Worm (Caenorhabditis elegans) whole organism, L4/young adult: ENCODE measurements around the gene Y53G8AR.1.
A peak's percentile ranks its signal among the peaks of the same experiment; 100 is the strongest.

ENCODE experiments used
- W03F9.2 ChIP-seq: fragments of 150-350 bp; optimal IDR thresholded peaks from 2 replicates; lab custom pipeline; 2014; ENCODE audit warnings: missing biosample characterization, missing genetic modification characterization
- dao-5 ChIP-seq: sonication (generic microtip); optimal IDR thresholded peaks from 2 replicates; lab custom pipeline; 2016; ENCODE audit warnings: missing genotype, missing genetic modification characterization, moderate library complexity, missing compliant biosample characterization
- him-1 ChIP-seq: sonication (generic microtip); optimal IDR thresholded peaks from 2 replicates; lab custom pipeline; 2016; ENCODE audit warnings: missing genotype, missing genetic modification reagents, missing genetic modification characterization, missing compliant biosample characterization

The Y53G8AR.1 gene

DNA sequence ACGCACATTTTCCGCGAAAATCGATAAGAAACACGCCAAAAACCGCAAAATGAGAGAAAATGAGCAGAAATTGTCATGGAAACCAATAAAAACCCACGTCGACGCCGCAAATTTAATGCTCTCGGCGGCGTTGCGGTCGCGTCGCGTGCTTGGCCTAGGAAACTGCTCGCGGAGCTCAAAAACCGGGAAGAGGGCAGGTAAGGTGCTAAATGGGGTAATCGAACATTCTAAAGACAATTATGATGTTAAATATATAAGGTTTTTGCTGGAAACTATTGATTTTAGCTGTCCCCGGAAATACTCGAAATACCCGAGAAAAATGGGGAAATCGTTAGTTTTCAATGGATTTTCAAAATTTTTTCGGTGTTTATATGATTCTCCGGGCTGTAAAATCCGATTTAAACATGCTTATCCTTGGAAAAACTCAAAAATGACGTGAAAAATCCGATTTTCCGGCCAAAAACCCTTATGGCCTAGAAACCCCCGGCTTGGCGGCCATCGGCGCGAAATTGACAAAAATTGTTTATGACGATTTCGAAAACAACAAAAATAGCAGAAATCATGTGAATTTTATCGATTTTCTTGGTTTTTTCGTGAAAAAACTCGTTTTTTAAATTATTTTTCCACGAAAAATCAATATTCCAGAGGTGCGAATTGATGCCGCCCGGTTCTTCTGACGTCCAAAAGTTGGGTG, 10.4 kb upstream of the Y53G8AR.1 start, which contains the start of gene phf-15:
TSS of gene phf-15 (plus strand) at position 537 of the 694 bp plus-strand sequence.
- no peak for TF ChIP-seq W03F9.2 (tag; lab: Kevin White, UChicago)
- TF ChIP-seq dao-5: no peak
- no peak for TF ChIP-seq him-1

DNA sequence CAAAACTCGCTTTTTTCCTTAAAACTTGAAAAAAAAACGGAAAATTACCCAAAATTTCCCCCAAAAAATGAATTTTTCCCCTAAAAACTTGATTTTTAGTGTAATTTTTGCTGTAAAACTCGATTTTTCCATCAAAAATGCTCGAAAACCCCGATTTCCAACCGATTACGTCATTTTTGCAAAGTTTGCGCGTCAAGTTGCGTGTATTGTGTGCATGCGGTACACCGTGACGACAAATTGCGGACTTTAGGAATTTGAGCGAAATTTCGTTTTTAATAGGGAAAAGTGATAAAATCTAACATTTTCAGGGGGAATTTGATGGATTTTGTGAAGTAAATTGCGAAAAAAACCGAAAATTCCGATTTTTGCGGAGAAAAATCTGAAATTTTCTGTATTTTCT, 8.9 kb upstream of the Y53G8AR.1 start:
- peak; percentile 24 for TF ChIP-seq W03F9.2 (tag; lab: Kevin White, UChicago)
- no peak for TF ChIP-seq him-1

DNA sequence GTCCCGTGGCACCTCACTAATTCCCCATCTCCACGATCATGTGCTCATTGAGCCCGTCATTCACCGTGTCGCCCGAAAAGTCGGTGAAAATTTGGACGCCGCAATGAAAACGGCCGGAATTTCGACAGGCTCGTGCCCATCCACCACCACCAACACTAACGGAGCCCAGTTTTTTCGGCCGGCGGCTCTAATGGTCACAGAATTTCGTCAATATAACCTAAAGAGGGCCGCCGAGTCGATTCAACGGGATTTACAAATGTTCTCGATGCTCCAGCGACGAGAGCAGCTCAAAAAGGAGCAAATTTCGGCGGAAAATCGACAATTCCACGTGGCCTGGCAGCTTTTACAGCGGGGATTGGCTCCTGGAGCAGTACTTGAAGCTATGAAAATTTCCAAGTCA, 3.4 kb upstream of the Y53G8AR.1 start:
- no peak for TF ChIP-seq him-1
- no peak for TF ChIP-seq W03F9.2 (tag; lab: Kevin White, UChicago)
- TF ChIP-seq dao-5: no peak

DNA sequence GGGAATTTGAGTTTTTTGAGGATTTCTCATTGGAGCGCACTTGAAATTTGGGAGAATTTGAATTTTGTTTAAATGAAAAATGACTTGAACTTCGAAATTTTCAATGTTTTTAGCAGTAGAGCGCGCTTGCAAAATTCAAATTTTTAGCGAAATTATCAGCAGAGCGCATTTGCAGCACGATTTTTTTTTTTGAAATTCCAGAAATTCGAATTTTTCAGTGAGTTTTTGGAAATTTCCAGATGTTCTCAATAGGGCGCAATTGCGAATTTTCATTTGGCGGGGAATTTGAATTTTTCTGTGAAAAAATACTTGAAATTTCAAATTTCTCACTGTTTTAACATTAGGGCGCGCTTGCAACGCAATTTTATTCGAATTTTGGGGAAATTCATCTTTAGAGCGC, 1.1 kb upstream of the Y53G8AR.1 start:
- no peak for TF ChIP-seq dao-5
- no peak for TF ChIP-seq W03F9.2 (tag; lab: Kevin White, UChicago)
- no peak for TF ChIP-seq him-1

DNA sequence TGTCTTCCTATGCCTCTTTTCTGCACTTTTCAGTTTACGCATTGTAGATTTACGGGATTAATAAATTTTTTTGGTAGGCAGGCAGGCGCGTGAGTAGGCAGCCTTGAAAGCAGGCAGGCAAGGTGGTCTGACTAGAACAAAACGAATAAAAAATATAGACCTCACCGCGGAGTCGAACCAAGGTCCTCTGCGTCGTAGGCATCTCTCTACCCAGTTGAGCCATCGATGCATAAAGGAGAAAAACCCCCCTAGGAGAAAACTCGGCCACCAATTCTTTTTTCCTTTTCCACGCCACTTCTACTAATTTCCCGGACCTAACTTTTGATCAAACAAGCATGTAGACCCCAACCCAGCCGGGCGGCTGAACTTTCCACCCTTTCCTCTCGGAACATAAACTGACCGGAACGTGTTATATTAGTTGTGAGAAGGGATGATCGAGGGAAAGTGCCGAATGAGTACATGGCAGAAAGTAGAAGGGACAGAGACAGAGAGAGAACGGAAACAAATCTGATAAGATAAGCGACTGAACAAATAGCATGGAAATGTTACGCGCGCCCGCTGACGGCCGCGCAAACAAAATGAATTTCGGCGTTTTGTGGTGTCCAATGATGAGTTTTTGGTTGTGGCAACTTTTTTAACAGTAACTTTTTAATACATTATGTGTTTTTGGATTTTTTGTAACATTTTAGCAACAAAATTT, 6.6 kb downstream of the Y53G8AR.1 start:
- TF ChIP-seq dao-5: no peak
- TF ChIP-seq him-1: no peak
- no peak for TF ChIP-seq W03F9.2 (tag; lab: Kevin White, UChicago)

DNA sequence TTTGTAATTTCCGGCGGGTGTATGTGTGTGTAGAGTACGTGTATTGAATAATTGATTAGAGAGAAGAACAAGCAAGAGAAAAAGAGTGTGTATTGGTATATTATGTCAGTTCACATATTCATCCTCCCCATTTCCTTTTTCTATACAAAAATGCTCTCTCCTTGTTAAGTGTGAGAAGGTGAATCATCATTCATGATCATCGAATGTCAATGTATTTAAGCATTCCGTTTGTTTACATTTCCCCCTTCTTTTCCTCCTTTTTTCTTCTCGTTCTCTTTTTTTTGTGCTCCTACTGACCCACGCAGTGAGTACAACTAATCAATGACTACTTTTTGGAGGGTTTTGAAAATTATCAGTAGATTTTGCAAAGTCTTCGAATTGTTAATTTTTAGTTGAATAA, 10.6 kb downstream of the Y53G8AR.1 start:
- no peak for TF ChIP-seq W03F9.2 (tag; lab: Kevin White, UChicago)
- TF ChIP-seq dao-5: no peak
- TF ChIP-seq him-1: no peak

DNA sequence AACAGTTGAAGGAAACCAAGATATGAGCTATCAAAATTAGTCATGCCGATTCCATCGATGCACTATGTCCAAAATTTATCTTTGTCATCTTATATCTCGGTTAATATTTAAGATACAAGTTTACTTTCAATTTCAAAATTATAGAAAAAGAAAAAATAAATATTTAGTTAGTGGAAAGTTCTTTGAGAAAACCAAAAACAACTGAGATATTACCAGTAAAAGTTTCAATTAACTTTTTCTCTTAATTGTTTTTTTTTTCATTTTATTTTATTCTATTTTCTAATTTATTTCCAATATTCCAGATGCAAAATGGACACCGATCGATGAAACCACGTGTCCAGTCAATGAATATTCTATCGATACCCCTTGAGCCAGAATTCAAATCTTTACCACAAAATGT, 11.7 kb downstream of the Y53G8AR.1 start, which contains the start of gene gei-1:
TSS of gene gei-1 (plus strand) at position 301 of the 400 bp plus-strand sequence.
- TF ChIP-seq him-1 (no peak), dao-5 (no peak), W03F9.2 (tag; lab: Kevin White, UChicago) (no peak)

DNA sequence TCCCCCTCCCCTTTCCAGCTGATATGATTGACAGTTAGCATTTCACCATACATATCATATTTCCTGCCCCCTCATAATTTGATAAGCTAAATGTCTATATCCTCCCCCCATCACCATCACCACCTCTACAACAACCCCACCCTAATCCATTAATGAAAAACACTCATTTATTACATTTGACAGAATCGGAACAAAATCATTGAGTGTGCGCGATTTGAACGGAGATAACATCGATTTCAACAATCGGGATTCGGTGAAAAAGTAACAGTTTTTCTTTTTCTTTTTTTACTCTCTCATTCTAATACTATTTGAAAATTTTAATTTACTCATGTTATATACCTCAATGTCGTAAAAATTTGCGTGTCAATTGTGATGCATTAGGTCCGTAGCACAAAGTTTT, 13.0 kb downstream of the Y53G8AR.1 start:
- no peak for TF ChIP-seq W03F9.2 (tag; lab: Kevin White, UChicago)
- TF ChIP-seq dao-5: no peak
- no peak for TF ChIP-seq him-1

DNA sequence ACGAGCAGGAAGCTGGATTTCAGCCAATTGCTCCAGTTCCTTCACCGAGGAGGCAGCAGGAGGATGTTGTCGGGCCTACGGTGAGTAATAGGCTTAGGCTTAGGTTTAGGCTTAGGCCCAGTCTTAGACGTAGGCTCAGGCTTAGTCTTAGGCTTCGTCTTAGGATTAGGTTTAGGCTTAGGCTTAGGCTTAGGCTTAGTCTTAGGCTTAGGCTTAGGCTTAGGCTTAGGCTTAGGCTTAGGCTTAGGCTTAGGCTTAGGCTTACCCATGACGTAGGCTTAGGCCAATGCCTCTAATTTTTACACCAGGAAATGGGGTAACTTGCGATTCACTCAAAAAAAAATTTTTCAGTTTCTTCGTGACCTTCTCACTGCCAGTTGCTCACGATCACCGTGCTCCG, 13.8 kb downstream of the Y53G8AR.1 start:
- TF ChIP-seq W03F9.2 (tag; lab: Kevin White, UChicago) (no peak), him-1 (no peak), dao-5 (no peak)

DNA sequence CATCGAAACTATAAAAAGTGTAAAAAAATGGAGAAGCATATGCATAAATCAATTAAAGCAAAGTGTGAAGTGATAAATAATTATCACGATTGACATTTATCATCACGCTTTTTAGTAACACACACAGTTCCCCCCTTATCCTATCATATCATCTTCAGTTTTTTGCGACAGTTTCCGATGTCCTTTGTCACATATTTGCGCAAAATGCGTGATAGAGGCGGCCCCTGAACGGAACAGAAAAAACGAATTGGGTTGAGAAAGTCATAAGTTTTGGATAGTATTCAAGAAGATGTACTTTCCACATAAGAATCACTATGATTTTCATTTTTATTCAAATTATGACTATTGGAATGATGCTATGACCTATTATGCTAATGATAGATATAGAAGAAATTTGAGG, 16.2 kb downstream of the Y53G8AR.1 start:
- no peak for TF ChIP-seq him-1
- no peak for TF ChIP-seq W03F9.2 (tag; lab: Kevin White, UChicago)
- no peak for TF ChIP-seq dao-5

DNA sequence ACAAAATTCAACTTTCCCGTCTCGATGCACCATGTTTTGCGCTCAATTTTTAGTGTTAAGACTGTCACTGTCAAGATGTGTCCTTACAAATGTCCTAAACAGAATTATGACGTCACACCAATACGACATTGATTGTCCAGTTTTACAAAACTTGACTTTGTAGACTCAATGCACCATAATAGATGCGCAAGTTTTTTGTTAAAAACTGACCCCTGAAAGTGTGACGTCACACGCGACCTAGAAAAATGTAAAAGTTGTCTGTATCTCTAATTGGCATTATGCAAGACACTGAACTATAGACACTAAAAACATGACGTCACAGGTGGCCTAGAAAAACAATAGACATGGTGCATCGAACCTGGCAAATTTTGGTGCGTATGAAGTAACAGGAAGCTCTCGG, 18.3 kb downstream of the Y53G8AR.1 start:
- TF ChIP-seq him-1 (no peak), W03F9.2 (tag; lab: Kevin White, UChicago) (no peak), dao-5 (no peak)

DNA sequence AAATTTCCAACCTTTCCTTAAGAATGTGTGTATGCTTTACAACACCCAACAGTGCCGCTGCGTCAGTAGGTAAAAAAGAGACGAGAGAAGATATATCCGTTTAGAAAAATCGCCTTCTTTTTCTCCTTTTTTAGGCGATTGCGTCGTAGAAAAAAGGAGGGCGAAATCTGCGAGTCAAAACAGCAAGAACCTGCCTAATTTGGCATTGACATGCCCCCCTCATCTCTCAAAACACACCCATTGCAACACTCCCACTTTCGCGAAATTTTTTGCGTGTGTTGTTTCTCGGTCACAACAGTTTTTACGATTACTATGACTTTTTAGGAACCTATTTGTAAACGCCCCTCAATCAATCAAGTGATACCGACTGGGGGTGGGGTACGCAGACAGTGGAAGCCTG, 18.8 kb downstream of the Y53G8AR.1 start:
- no peak for TF ChIP-seq dao-5
- TF ChIP-seq him-1: no peak
- TF ChIP-seq W03F9.2 (tag; lab: Kevin White, UChicago): no peak

DNA sequence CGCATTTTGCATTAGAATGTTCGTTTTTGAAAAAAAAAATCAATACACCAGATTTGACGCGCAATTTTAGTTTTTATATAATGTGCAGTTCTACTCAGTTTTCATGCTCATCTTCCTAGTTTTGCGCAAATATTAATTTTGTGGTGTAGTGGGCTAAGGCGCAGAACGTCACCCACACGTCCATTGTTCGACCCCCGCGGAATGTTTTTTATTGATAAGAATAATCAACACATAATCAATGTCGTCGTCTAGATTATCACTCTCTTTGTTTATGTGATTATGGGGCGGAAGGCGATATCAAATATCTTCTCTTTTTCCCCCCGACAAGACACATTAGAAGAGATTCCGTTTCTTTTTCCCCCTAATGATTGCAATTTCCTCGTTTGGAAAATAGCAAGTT, 23.0 kb downstream of the Y53G8AR.1 start:
- TF ChIP-seq him-1 (no peak), W03F9.2 (tag; lab: Kevin White, UChicago) (no peak), dao-5 (no peak)

DNA sequence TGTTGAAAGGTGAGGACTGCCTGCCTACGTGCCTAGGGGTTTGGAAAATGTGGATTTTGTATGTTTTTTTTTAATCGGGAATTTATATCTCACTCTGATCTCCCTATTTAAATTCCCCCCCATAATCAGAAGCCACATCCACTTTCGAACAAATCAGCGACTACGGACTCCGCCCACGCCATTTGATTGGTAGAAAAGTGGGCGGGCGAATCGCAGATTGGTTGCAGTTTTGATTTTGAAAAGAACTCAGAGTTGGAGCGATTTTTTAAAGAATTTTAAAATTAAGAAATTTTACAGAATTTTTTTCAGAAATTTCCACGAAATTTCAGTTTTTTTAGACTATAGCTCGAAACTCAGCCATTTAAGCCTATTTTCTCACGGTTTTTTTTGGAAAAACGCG, 27.2 kb downstream of the Y53G8AR.1 start:
- TF ChIP-seq him-1 (no peak), dao-5 (no peak), W03F9.2 (tag; lab: Kevin White, UChicago) (no peak)

DNA sequence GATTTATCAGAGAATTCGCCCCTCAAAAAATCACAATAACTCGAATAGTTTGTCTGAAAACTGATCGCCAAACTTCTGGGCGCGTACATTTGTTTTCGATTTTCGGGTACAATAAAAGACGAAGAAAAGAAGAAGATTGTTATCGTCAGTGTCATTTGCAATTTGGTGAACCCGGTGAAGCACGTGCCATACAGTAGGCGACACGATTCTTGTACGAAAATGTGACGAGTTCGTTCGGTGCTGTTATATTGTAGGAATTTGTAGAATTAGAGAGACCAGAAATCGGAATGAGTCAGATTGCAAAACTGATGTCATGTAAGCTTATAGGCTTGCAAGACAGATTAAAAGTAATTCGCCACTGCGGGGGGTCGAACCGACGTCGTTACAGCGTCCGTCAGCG, 34.9 kb downstream of the Y53G8AR.1 start:
- TF ChIP-seq dao-5: no peak

DNA sequence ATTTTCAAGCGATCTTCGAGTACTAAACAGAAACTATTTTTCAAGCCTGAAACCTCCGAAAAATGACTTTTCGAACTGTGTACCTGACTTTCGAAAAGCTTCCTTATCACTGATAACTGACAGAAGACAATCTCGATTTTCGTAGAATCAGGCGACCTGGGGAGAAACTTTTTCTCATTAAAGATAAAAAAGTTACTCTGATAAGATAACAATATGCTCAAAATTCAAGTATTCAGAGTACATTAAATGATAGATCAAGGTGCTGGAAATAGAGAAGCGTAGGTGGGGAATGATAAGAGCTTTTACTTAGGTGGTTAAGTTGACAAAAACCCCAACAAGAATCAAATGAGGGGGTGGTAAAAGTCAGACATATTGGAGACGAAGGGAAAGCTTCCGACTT, 37.2 kb downstream of the Y53G8AR.1 start, which contains the start of gene prk-2:
TSS of gene prk-2 (minus strand) at position 156 of the 400 bp plus-strand sequence.
- TF ChIP-seq dao-5 (no peak), him-1 (no peak), W03F9.2 (tag; lab: Kevin White, UChicago) (no peak)
